Fruit fly (Drosophila melanogaster): ENCODE data around the gene CG33658.
A peak's percentile ranks its signal among the peaks of the same experiment; 100 is the strongest.

The CG33658 gene

dm6 chr3R:24878655-24879054 is 37.7 kb upstream of the CG33658 start:
- TF ChIP-seq HLH106 (tag; optimal IDR thresholded peaks at IDR 0.05) (no peak), jim (GFP tag; optimal IDR thresholded peaks at IDR 0.05) (no peak), Rel (GFP tag; optimal IDR thresholded peaks at IDR 0.05) (no peak), Rel (tag; optimal IDR thresholded peaks at IDR 0.05) (peak; percentile 73), usp (GFP tag; optimal IDR thresholded peaks at IDR 0.05) (no peak), sage (GFP tag; optimal IDR thresholded peaks at IDR 0.05) (no peak), Abd-B (GFP tag; optimal IDR thresholded peaks at IDR 0.05) (no peak), dmrt93B (GFP tag; optimal IDR thresholded peaks at IDR 0.05) (no peak)

- no peak for TF ChIP-seq Rel (GFP tag; optimal IDR thresholded peaks at IDR 0.05)
- TF ChIP-seq Rel (tag; optimal IDR thresholded peaks at IDR 0.05), result peak; percentile 99
- no peak for TF ChIP-seq dsf (GFP tag; optimal IDR thresholded peaks at IDR 0.05; ENCODE audit: borderline replicate concordance)
- peak; percentile 54 for TF ChIP-seq Myc (optimal IDR thresholded peaks at IDR 0.05)
Observed at dm6 chr3R:24876843-24877457, 36.0 kb upstream of the CG33658 start, which contains the start of the genes CG11089 and CG31381. Gene CG11089, plus strand, starts transcription at chr3R:24877045. Gene CG31381, plus strand, starts transcription at chr3R:24877045.

- TF ChIP-seq Mio (GFP tag; optimal IDR thresholded peaks at IDR 0.05), result no peak
- TF ChIP-seq sv (GFP tag; optimal IDR thresholded peaks at IDR 0.05), result peak; percentile 86
- no peak for TF ChIP-seq Myc (optimal IDR thresholded peaks at IDR 0.05)
- no peak for TF ChIP-seq Rel (GFP tag; optimal IDR thresholded peaks at IDR 0.05)
- TF ChIP-seq Rel (tag; optimal IDR thresholded peaks at IDR 0.05), result no peak
- peak; percentile 81 for TF ChIP-seq rgr (GFP tag; optimal IDR thresholded peaks at IDR 0.05)
- peak; percentile 78 for TF ChIP-seq dmrt93B (GFP tag; optimal IDR thresholded peaks at IDR 0.05)
- TF ChIP-seq br (GFP tag; optimal IDR thresholded peaks at IDR 0.05), result peak; percentile 57
- peak; percentile 81 for TF ChIP-seq Sp1 (GFP tag; optimal IDR thresholded peaks at IDR 0.05)
- TF ChIP-seq Jra (GFP tag; optimal IDR thresholded peaks at IDR 0.05), result no peak
- no peak for TF ChIP-seq sage (GFP tag; optimal IDR thresholded peaks at IDR 0.05)
- TF ChIP-seq psq (GFP tag; optimal IDR thresholded peaks at IDR 0.05), result peak; percentile 72
- peak; percentile 68 for TF ChIP-seq ey (GFP tag; optimal IDR thresholded peaks at IDR 0.05)
- TF ChIP-seq woc (GFP tag; optimal IDR thresholded peaks at IDR 0.05), result peak; percentile 88
- TF ChIP-seq GATAd (GFP tag; optimal IDR thresholded peaks at IDR 0.05), result peak; percentile 53
- no peak for TF ChIP-seq usp (GFP tag; optimal IDR thresholded peaks at IDR 0.05)
- TF ChIP-seq jim (GFP tag; optimal IDR thresholded peaks at IDR 0.05), result peak; percentile 54
- TF ChIP-seq Hr83 (GFP tag; optimal IDR thresholded peaks at IDR 0.05; ENCODE audit: poor library complexity, severe bottlenecking), result peak; percentile 96
- no peak for TF ChIP-seq dsf (GFP tag; optimal IDR thresholded peaks at IDR 0.05; ENCODE audit: borderline replicate concordance)
- peak; percentile 90 for TF ChIP-seq HLH106 (tag; optimal IDR thresholded peaks at IDR 0.05)
- no peak for TF ChIP-seq CG32264 (GFP tag; optimal IDR thresholded peaks at IDR 0.05)
- peak; percentile 61 for TF ChIP-seq OdsH (GFP tag; optimal IDR thresholded peaks at IDR 0.05)
- no peak for TF ChIP-seq pan (optimal IDR thresholded peaks at IDR 0.05)
- TF ChIP-seq Dfd (GFP tag; optimal IDR thresholded peaks at IDR 0.05), result no peak
- TF ChIP-seq lola (GFP tag; optimal IDR thresholded peaks at IDR 0.05), result no peak
- no peak for TF ChIP-seq CrebA (GFP tag; optimal IDR thresholded peaks at IDR 0.05; ENCODE audit: borderline replicate concordance)
- no peak for TF ChIP-seq Hr78 (GFP tag; optimal IDR thresholded peaks at IDR 0.05)
- no peak for TF ChIP-seq tai (GFP tag; optimal IDR thresholded peaks at IDR 0.05)
- TF ChIP-seq fru (GFP tag; optimal IDR thresholded peaks at IDR 0.05), result peak; percentile 59
- TF ChIP-seq dl (GFP tag; optimal IDR thresholded peaks at IDR 0.05; ENCODE audit: insufficient read depth in 1 of 2, partially characterized antibody in 2 of 2), result no peak
- peak in 1 of 2 experiments; percentile 87 for TF ChIP-seq foxo (GFP tag; optimal IDR thresholded peaks at IDR 0.05)
- peak; percentile 84 for TF ChIP-seq CG9705 (GFP tag; optimal IDR thresholded peaks at IDR 0.05)
- TF ChIP-seq N (GFP tag; optimal IDR thresholded peaks at IDR 0.05), result peak; percentile 70
- TF ChIP-seq Vsx2 (GFP tag; optimal IDR thresholded peaks at IDR 0.05; ENCODE audit: partially characterized antibody), result no peak
- peak; percentile 78 for TF ChIP-seq h (GFP tag; optimal IDR thresholded peaks at IDR 0.05)
- TF ChIP-seq Dif (GFP tag; optimal IDR thresholded peaks at IDR 0.05; ENCODE audit: partially characterized antibody), result no peak
- TF ChIP-seq Hnf4 (GFP tag; optimal IDR thresholded peaks at IDR 0.05), result no peak
- no peak for TF ChIP-seq Abd-B (GFP tag; optimal IDR thresholded peaks at IDR 0.05)
- no peak for TF ChIP-seq brk (GFP tag; optimal IDR thresholded peaks at IDR 0.05)
Observed at dm6 chr3R:24875939-24876842, 35.2 kb upstream of the CG33658 start, which contains the start of gene CG3744. Gene CG3744, minus strand, starts transcription at chr3R:24876654.

Data from whole organism, wandering third instar larva.